Worm (Caenorhabditis elegans) whole organism, late embryonic: ENCODE data around the gene T26G10.3.
A peak's percentile ranks its signal among the peaks of the same experiment; 100 is the strongest.

Source experiments
- C38D4.7 ChIP-seq: fragments of 200-800 bp; sonication (Bioruptor generic); optimal IDR thresholded peaks from 2 replicates; lab custom pipeline; 2018; ENCODE audit warnings: mild to moderate bottlenecking, missing genetic modification characterization, moderate library complexity, missing compliant biosample characterization
- T23F11.4 ChIP-seq: fragments of 200-800 bp; sonication (Bioruptor generic); optimal IDR thresholded peaks from 2 replicates; lab custom pipeline; 2018; ENCODE audit warnings: mild to moderate bottlenecking, missing genetic modification characterization, missing compliant biosample characterization
- Y22D7AL.16 ChIP-seq: sonication (generic microtip); optimal IDR thresholded peaks from 2 replicates; lab custom pipeline; 2016; ENCODE audit warnings: missing genetic modification characterization, missing compliant biosample characterization
- ceh-14 ChIP-seq: sonication (generic microtip); optimal IDR thresholded peaks from 2 replicates; lab custom pipeline; 2016; ENCODE audit warnings: missing genotype, missing genetic modification characterization, missing compliant biosample characterization
- ceh-22 ChIP-seq: sonication (generic microtip); optimal IDR thresholded peaks from 2 replicates; lab custom pipeline; 2017; ENCODE audit warnings: missing biosample characterization, missing genetic modification characterization
- ceh-24 ChIP-seq: sonication (generic microtip); optimal IDR thresholded peaks from 2 replicates; lab custom pipeline; 2016; ENCODE audit warnings: mild to moderate bottlenecking, missing genetic modification characterization, missing compliant biosample characterization
- ceh-30 ChIP-seq: fragments of 150-350 bp; optimal IDR thresholded peaks from 2 replicates; lab custom pipeline; 2014; ENCODE audit warnings: missing biosample characterization, missing genetic modification characterization
- ceh-31 ChIP-seq: sonication (generic microtip); optimal IDR thresholded peaks from 2 replicates; lab custom pipeline; 2016; ENCODE audit warnings: missing genetic modification characterization, missing compliant biosample characterization
- ceh-34 ChIP-seq: sonication (generic microtip); optimal IDR thresholded peaks from 2 replicates; lab custom pipeline; 2016; ENCODE audit warnings: mild to moderate bottlenecking, missing genetic modification characterization, missing compliant biosample characterization
- ceh-45 ChIP-seq: fragments of 200-800 bp; sonication (Bioruptor generic); IDR thresholded peaks from 2 replicates; pipeline ENCODE4 v1.3.6; 2022; ENCODE audit warnings: missing genetic modification reagents, missing genetic modification characterization, missing compliant biosample characterization
- che-1 ChIP-seq: sonication (generic microtip); optimal IDR thresholded peaks from 2 replicates; lab custom pipeline; 2016; ENCODE audit warnings: mild to moderate bottlenecking, missing genetic modification characterization, missing compliant biosample characterization
- dmd-4 ChIP-seq: sonication (generic microtip); optimal IDR thresholded peaks from 2 replicates; lab custom pipeline; 2016; ENCODE audit warnings: borderline replicate concordance, missing genetic modification characterization, missing compliant biosample characterization
- ets-4 ChIP-seq: sonication (generic microtip); optimal IDR thresholded peaks from 2 replicates; lab custom pipeline; 2016; ENCODE audit warnings: missing genetic modification characterization, missing compliant biosample characterization
- fkh-10 ChIP-seq: fragments of 150-350 bp; optimal IDR thresholded peaks from 2 replicates; lab custom pipeline; 2014; ENCODE audit warnings: missing biosample characterization, missing genetic modification reagents, missing genetic modification characterization
- fkh-6 ChIP-seq: sonication (generic microtip); optimal IDR thresholded peaks from 2 replicates; lab custom pipeline; 2016; ENCODE audit warnings: missing genetic modification characterization, missing compliant biosample characterization
- hlh-30 ChIP-seq: sonication (generic microtip); optimal IDR thresholded peaks from 2 replicates; lab custom pipeline; 2017; ENCODE audit warnings: antibody characterized with exemption, missing genetic modification characterization, missing compliant biosample characterization; ENCODE audit not compliant: insufficient read depth
- hlh-6 ChIP-seq: sonication (generic microtip); optimal IDR thresholded peaks from 2 replicates; lab custom pipeline; 2016; ENCODE audit warnings: missing genotype, missing genetic modification characterization, missing compliant biosample characterization
- lin-11 ChIP-seq: fragments of 200-800 bp; sonication (Bioruptor generic); optimal IDR thresholded peaks from 2 replicates; lab custom pipeline; 2018; ENCODE audit warnings: mild to moderate bottlenecking, missing genetic modification characterization, missing compliant biosample characterization
- nfya-1 ChIP-seq: sonication (generic microtip); optimal IDR thresholded peaks from 2 replicates; lab custom pipeline; 2017; ENCODE audit warnings: missing genetic modification characterization, mild to moderate bottlenecking, missing compliant biosample characterization, antibody characterized with exemption, moderate library complexity
- nhr-232 ChIP-seq: sonication (generic microtip); optimal IDR thresholded peaks from 2 replicates; lab custom pipeline; 2016; ENCODE audit warnings: missing genetic modification characterization, missing compliant biosample characterization
- pag-3 ChIP-seq: sonication (generic microtip); optimal IDR thresholded peaks from 2 replicates; lab custom pipeline; 2016; ENCODE audit warnings: missing compliant biosample characterization, missing genetic modification characterization, borderline replicate concordance
- pat-9 ChIP-seq: fragments of 200-800 bp; sonication (Bioruptor generic); optimal IDR thresholded peaks from 2 replicates; lab custom pipeline; 2018; ENCODE audit warnings: mild to moderate bottlenecking, missing genetic modification characterization, moderate library complexity, missing compliant biosample characterization
- pros-1 ChIP-seq: fragments of 150-350 bp; optimal IDR thresholded peaks from 2 replicates; lab custom pipeline; 2014; ENCODE audit warnings: missing biosample characterization, missing genetic modification reagents, missing genetic modification characterization
- ref-2 ChIP-seq: sonication (generic microtip); optimal IDR thresholded peaks from 2 replicates; lab custom pipeline; 2016; ENCODE audit warnings: missing genetic modification characterization, missing compliant biosample characterization
- rnt-1 ChIP-seq: sonication (generic microtip); optimal IDR thresholded peaks from 2 replicates; lab custom pipeline; 2016; ENCODE audit warnings: missing genetic modification characterization, missing compliant biosample characterization
- sdc-2 ChIP-seq: sonication (generic microtip); optimal IDR thresholded peaks from 2 replicates; lab custom pipeline; 2016; ENCODE audit warnings: missing genotype, missing genetic modification characterization, missing compliant biosample characterization
- sox-2 ChIP-seq: fragments of 200-800 bp; sonication (Bioruptor generic); IDR thresholded peaks from 2 replicates; pipeline ENCODE4 v1.3.6; 2022; ENCODE audit warnings: missing genetic modification reagents, missing genetic modification characterization, missing compliant biosample characterization
- tbx-2 ChIP-seq: sonication (generic microtip); optimal IDR thresholded peaks from 2 replicates; lab custom pipeline; 2016; ENCODE audit warnings: missing genetic modification characterization, missing compliant biosample characterization
- ttx-3 ChIP-seq: sonication (generic microtip); optimal IDR thresholded peaks from 2 replicates; lab custom pipeline; 2016; ENCODE audit warnings: missing genetic modification reagents, missing genetic modification characterization, missing compliant biosample characterization
- unc-3 ChIP-seq, 2 experiments: fragments of 200-800 bp in 1 of 2; sonication (Bioruptor generic) in 1 of 2; sonication (generic microtip) in 1 of 2; conservative IDR thresholded peaks in 1 of 2; optimal IDR thresholded peaks in 1 of 2; 2 replicates each; pipeline versions ENCODE4 v1.3.6 to Lab custom; 2016 to 2022; ENCODE audit warnings: missing compliant biosample characterization in 2 of 2, missing genetic modification characterization in 2 of 2, missing genetic modification reagents in 1 of 2
- unc-42 ChIP-seq: sonication (generic microtip); optimal IDR thresholded peaks from 2 replicates; lab custom pipeline; 2016; ENCODE audit warnings: missing genotype, missing genetic modification characterization, missing compliant biosample characterization
- unc-55 ChIP-seq: sonication (generic microtip); optimal IDR thresholded peaks from 2 replicates; lab custom pipeline; 2017; ENCODE audit warnings: missing biosample characterization, missing genetic modification reagents, missing genetic modification characterization
- ztf-16 ChIP-seq: sonication (generic microtip); optimal IDR thresholded peaks from 2 replicates; lab custom pipeline; 2017; ENCODE audit warnings: missing genetic modification characterization, missing compliant biosample characterization

Gene T26G10.3

DNA sequence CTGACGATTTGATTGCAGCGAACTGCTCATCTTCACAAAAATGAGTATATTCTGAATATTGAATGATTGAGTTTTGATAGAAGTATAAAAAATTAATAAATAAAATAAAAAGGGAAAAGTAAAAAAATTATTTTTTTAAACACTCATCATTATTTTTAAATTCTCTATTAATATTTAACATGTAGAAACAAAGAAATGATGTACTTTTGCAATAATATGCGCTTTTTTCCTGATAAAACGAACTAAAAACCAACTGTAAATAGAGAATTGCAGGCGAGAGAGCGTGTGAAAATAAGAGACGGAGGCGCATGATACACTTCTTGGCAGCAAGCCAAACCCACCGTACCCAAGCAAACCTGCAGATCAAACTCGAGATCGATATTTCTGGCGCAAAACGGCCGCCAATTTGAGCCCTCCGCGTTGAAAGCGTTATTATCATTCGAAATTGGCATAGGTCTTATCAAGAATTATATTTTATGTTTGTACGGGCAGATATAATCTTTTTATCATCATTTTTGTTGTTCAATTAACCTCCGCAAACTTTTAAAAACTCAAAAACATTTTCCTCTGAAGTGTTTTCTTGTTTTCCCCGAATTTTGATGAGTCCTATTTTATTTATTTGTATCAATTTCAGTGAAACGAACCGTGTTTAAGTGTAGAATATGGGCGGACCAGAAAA is 42.9 kb upstream of the T26G10.3 start, which contains the start of the genes rheb-1 and spk-1 (continued):
- TF ChIP-seq pat-9 (tag; lab: Kevin White, UChicago): no peak

DNA sequence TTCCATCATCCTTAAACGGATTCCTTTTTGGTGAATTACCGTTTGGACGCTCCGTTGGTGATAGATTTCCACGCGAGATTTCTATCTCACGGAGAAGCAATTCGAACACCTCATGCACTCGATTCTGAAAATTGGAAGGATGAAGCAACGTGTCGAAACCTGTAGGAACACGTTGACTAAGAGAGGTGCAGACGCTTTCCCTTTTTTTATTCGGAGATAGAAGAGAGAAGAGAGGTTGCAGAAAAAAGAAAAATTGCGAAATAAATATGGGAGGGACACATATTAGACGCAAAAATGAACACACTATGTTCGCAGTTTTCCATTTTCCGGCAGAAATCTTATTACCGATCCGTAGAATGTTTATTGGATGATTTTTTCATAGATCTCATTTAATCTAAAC is 41.5 kb upstream of the T26G10.3 start:
- TF ChIP-seq fkh-10 (GFP tag; lab: Kevin White, UChicago) (no peak), unc-3 (GFP tag; conservative IDR thresholded peaks at IDR 0.05; lab: Robert Waterston, UW) (no peak), unc-3 (tag; optimal IDR thresholded peaks at IDR 0.05; lab: Kevin White, UChicago) (no peak), ttx-3 (tag; lab: Kevin White, UChicago) (no peak), T23F11.4 (GFP tag; lab: Kevin White, UChicago) (no peak), fkh-6 (no peak), che-1 (tag; lab: Kevin White, UChicago) (no peak), Y22D7AL.16 (tag; lab: Kevin White, UChicago) (no peak)

DNA sequence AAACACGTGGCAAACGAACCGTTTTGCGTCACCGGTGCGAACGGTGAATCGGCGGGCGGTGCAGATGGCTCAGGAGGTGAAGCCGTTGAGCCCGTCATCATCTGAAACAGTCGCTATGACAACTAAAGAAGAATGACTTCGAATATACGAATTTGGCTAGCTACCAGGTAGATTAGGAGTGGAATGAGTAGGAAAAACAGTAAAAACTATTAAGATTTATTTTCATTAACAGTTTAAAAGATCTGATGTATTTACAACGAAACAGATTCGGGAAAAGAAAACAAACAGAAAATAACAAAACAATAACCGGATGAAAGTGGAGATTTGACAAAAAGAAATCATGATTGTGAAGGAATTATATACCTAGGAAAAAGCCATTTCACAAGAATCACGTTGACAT is 40.7 kb upstream of the T26G10.3 start, which contains the start of gene F54C8.7:
Gene F54C8.7, minus strand, starts transcription at position 101 of the 400 bp plus-strand sequence.
- TF ChIP-seq ceh-45 (GFP tag; lab: Robert Waterston, UW): no peak
- no peak for TF ChIP-seq ets-4 (tag; lab: Kevin White, UChicago)
- no peak for TF ChIP-seq ceh-14 (tag; lab: Kevin White, UChicago)
- TF ChIP-seq unc-42 (tag; lab: Kevin White, UChicago): no peak
- TF ChIP-seq lin-11: no peak
- TF ChIP-seq ref-2 (tag; lab: Kevin White, UChicago): no peak
- no peak for TF ChIP-seq sdc-2 (tag; lab: Kevin White, UChicago)
- no peak for TF ChIP-seq T23F11.4 (GFP tag; lab: Kevin White, UChicago)
- TF ChIP-seq ceh-31 (tag; lab: Kevin White, UChicago): no peak
- TF ChIP-seq nhr-232: no peak
- TF ChIP-seq unc-55 (GFP tag; lab: Kevin White, UChicago): no peak
- no peak for TF ChIP-seq rnt-1 (tag; lab: Kevin White, UChicago)
- no peak for TF ChIP-seq C38D4.7 (GFP tag; lab: Kevin White, UChicago)
- no peak for TF ChIP-seq ceh-34 (tag; lab: Kevin White, UChicago)
- no peak for TF ChIP-seq ceh-24 (tag; lab: Kevin White, UChicago)
- no peak for TF ChIP-seq nfya-1 (tag; lab: Kevin White, UChicago)
- TF ChIP-seq ceh-22: no peak
- TF ChIP-seq pros-1 (tag; lab: Kevin White, UChicago): no peak
- TF ChIP-seq ceh-30: no peak
- no peak for TF ChIP-seq pag-3 (tag; lab: Kevin White, UChicago)

DNA sequence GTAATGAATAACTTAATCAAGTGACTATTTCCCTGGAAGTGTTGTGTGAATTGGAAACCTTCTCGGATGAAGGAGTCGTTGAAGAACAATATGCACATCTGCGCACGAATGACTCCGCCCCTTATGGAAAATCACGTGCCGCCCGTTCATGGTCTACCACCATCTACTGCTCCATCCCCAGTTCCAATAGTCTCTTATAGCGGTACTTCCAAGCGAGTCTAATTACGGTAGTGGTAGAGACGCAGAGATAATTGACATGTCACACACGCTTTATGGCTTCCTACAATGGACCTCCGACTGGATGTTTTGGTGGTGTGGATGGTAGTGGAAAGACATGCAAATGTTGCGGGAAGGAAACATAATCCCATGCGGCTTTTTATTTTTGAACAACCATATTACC is 37.7 kb upstream of the T26G10.3 start:
- TF ChIP-seq ceh-31 (tag; lab: Kevin White, UChicago) (peak; percentile 92), ceh-14 (tag; lab: Kevin White, UChicago) (peak; percentile 19), tbx-2 (peak; percentile 15), hlh-30 (tag; lab: Kevin White, UChicago) (peak; percentile 93), dmd-4 (tag; lab: Kevin White, UChicago) (no peak), ztf-16 (tag; lab: Kevin White, UChicago) (no peak), ceh-34 (tag; lab: Kevin White, UChicago) (peak; percentile 58), ref-2 (tag; lab: Kevin White, UChicago) (peak; percentile 51), nfya-1 (tag; lab: Kevin White, UChicago) (peak; percentile 41), unc-42 (tag; lab: Kevin White, UChicago) (peak; percentile 55), sox-2 (GFP tag; lab: Robert Waterston, UW) (peak; percentile 10; the same call in 1 of the 2 replicates), unc-55 (GFP tag; lab: Kevin White, UChicago) (peak; percentile 40), hlh-6 (tag; lab: Kevin White, UChicago) (no peak)
